Worm (Caenorhabditis elegans): Measurements from ENCODE around the gene Y73F8A.12.

- TF ChIP-seq mxl-2 (GFP tag; conservative IDR thresholded peaks at IDR 0.05) (no peak), T26A8.4 (GFP tag; IDR thresholded peaks at IDR 0.05) (no peak), zfp-3 (GFP tag; conservative IDR thresholded peaks at IDR 0.05) (no peak), zag-1 (tag; optimal IDR thresholded peaks at IDR 0.05) (no peak), nhr-25 (tag; optimal IDR thresholded peaks at IDR 0.05; ENCODE audit: borderline replicate concordance, insufficient read depth) (no peak), R02D3.7 (tag; optimal IDR thresholded peaks at IDR 0.05) (no peak), fkh-10 (GFP tag; optimal IDR thresholded peaks at IDR 0.05) (no peak), unc-62 (GFP tag; optimal IDR thresholded peaks at IDR 0.05 in 1 of 2) (no peak), unc-62 (tag; optimal IDR thresholded peaks at IDR 0.05) (no peak), zip-11 (GFP tag; IDR thresholded peaks at IDR 0.05) (no peak), unc-39 (tag; optimal IDR thresholded peaks at IDR 0.05) (no peak), ceh-32 (tag; optimal IDR thresholded peaks at IDR 0.05; ENCODE audit: poor library complexity) (no peak), unc-130 (GFP tag; optimal IDR thresholded peaks at IDR 0.05) (no peak)
These were observed 9.3 kb downstream of the Y73F8A.12 start, which contains the start of gene best-21 for ce11 chrIV:15302151-15302550.

Data from whole organism, L4 larva.